Worm (Caenorhabditis elegans): Measurements from ENCODE around the gene smi-1.

The smi-1 gene

ce11 chrIII:1927230-1927629, 49.1 kb downstream of the smi-1 start:
- no peak for TF ChIP-seq pes-1 (GFP tag; IDR thresholded peaks at IDR 0.05)
- no peak for TF ChIP-seq hmbx-1 (tag; optimal IDR thresholded peaks at IDR 0.05)
- TF ChIP-seq tra-4 (tag; optimal IDR thresholded peaks at IDR 0.05), result no peak
- no peak for TF ChIP-seq ceh-36 (tag; optimal IDR thresholded peaks at IDR 0.05)
- TF ChIP-seq tbx-37 (GFP tag; conservative IDR thresholded peaks at IDR 0.05), result no peak
- no peak for TF ChIP-seq ama-1 (optimal IDR thresholded peaks at IDR 0.05)
- no peak for TF ChIP-seq ets-7 (tag; optimal IDR thresholded peaks at IDR 0.05)
- TF ChIP-seq ceh-13 (GFP tag; optimal IDR thresholded peaks at IDR 0.05), result no peak
- no peak for TF ChIP-seq flt-1 (GFP tag; IDR thresholded peaks at IDR 0.05)
- no peak for TF ChIP-seq F13C5.2 (tag; optimal IDR thresholded peaks at IDR 0.05)
- TF ChIP-seq B0310.2 (tag; optimal IDR thresholded peaks at IDR 0.05), result no peak
- TF ChIP-seq sea-1 (GFP tag; conservative IDR thresholded peaks at IDR 0.05), result no peak
- no peak for TF ChIP-seq tbx-11 (GFP tag; IDR thresholded peaks at IDR 0.05)
- no peak for TF ChIP-seq hnd-1 (tag; optimal IDR thresholded peaks at IDR 0.05)
- TF ChIP-seq aly-1 (tag; optimal IDR thresholded peaks at IDR 0.05), result no peak
- TF ChIP-seq scrt-1 (GFP tag; IDR thresholded peaks at IDR 0.05), result no peak
- TF ChIP-seq hmg-4 (GFP tag; optimal IDR thresholded peaks at IDR 0.05), result no peak

DNA sequence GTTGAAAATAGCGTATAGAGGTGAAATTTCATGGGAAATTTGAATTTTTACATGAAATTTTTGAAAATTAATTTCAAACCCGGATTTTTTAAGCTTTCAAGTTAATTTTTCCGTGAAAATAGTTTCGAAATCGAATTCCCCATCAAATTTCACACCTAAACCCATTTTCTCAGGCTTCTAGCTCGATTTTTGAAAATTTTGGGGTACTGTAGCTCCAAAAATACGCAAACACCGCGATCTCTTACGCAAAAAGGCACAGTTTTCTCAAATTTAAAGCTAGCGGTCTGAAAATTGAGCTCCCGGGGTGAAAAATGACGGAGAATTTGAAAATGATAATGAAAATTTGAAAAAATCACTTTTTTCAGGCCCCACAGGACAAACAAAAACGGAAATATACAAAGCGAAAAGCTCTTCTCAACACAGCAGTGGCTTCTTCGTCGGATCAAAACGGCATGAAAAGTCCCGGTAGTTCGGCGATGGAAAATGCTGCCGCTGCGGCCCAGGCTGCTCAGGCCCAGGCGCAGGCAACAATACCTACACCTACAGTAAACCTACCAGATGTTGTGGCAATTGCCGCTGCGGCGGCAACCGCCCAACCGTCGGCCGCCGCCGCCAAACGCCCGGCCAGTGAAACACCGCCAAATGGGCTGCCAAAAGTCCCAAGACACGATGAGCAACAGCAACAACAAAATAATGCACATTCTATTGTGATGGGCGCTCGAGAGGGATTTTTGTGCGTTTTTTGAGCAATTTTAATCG, 50.8 kb downstream of the smi-1 start:
- TF ChIP-seq B0310.2 (tag; optimal IDR thresholded peaks at IDR 0.05) (no peak), aly-1 (tag; optimal IDR thresholded peaks at IDR 0.05) (peak; percentile 14), ama-1 (optimal IDR thresholded peaks at IDR 0.05) (no peak)
